Worm (Caenorhabditis elegans) whole organism, L4/young adult: ENCODE measurements around the gene bath-46.

Experiments used
- W03F9.2 ChIP-seq: fragments of 150-350 bp; optimal IDR thresholded peaks from 2 replicates; lab custom pipeline; 2014; ENCODE audit warnings: missing biosample characterization, missing genetic modification characterization
- dao-5 ChIP-seq: sonication (generic microtip); optimal IDR thresholded peaks from 2 replicates; lab custom pipeline; 2016; ENCODE audit warnings: missing genotype, missing genetic modification characterization, moderate library complexity, missing compliant biosample characterization
- him-1 ChIP-seq: sonication (generic microtip); optimal IDR thresholded peaks from 2 replicates; lab custom pipeline; 2016; ENCODE audit warnings: missing genotype, missing genetic modification reagents, missing genetic modification characterization, missing compliant biosample characterization

DNA sequence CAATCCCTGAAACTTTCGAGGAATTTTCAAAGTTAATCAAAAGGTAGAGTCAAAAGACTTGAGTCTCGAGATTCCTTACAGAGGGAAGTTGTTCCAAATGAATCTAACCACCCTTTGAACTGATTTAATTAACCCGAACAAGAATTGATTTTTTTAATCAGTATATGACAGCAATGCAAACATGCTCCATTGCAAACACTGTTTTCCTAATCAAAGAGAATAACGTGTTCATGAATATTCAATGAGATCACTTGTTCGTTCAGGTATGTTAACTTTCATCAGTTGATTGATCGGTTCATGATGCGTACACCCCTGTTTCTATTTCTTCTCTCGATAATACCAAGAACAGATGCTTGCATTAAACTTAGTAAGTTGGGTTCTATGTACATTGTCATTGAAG, 28.0 kb downstream of the bath-46 start, which contains the start of gene C08E3.14:
- TF ChIP-seq him-1 (tag; lab: Kevin White, UChicago): no peak
- no peak for TF ChIP-seq W03F9.2
- no peak for TF ChIP-seq dao-5
